Fruit fly (Drosophila melanogaster) whole organism, pupa: ENCODE measurements around the gene CG42487.
A peak's percentile ranks its signal among the peaks of the same experiment; 100 is the strongest.

Experiments
- CG10348 ChIP-seq: fragments of 200-800 bp; sonication (Bioruptor generic); IDR thresholded peaks from 2 replicates; pipeline ENCODE4 v1.3.6; 2022; ENCODE audit warnings: missing biosample characterization, missing genetic modification characterization
- CG12605 ChIP-seq: fragments of 200-800 bp; sonication (Bioruptor generic); IDR thresholded peaks from 2 replicates; pipeline ENCODE4 v1.3.6; 2022; ENCODE audit warnings: missing biosample characterization, missing genetic modification characterization
- CG13204 ChIP-seq: fragments of 200-800 bp; sonication (Bioruptor generic); optimal IDR thresholded peaks from 2 replicates; lab custom pipeline; 2018; ENCODE audit warnings: missing biosample characterization, mild to moderate bottlenecking, missing genetic modification characterization, moderate library complexity
- CG14655 ChIP-seq: fragments of 200-800 bp; sonication (Bioruptor generic); optimal IDR thresholded peaks from 3 replicates; lab custom pipeline; 2017; ENCODE audit warnings: mild to moderate bottlenecking, missing biosample characterization, missing genetic modification reagents, missing genetic modification characterization
- CG15710 ChIP-seq: fragments of 200-800 bp; sonication (Bioruptor generic); optimal IDR thresholded peaks from 2 replicates; lab custom pipeline; 2018; ENCODE audit warnings: missing biosample characterization, mild to moderate bottlenecking, missing genetic modification characterization, moderate library complexity
- CG17806 ChIP-seq: fragments of 200-800 bp; sonication (Bioruptor generic); optimal IDR thresholded peaks from 2 replicates; lab custom pipeline; 2018; ENCODE audit warnings: missing biosample characterization, mild to moderate bottlenecking, missing genetic modification characterization, moderate library complexity
- CG32121 ChIP-seq: fragments of 200-800 bp; sonication (Bioruptor generic); IDR thresholded peaks from 2 replicates; pipeline ENCODE4 v1.3.6; 2022; ENCODE audit warnings: missing biosample characterization, missing genetic modification characterization
- CG34367 ChIP-seq: fragments of 200-800 bp; sonication (Bioruptor generic); optimal IDR thresholded peaks from 2 replicates; lab custom pipeline; 2018; ENCODE audit warnings: missing biosample characterization, mild to moderate bottlenecking, missing genetic modification characterization
- CG4496 ChIP-seq: fragments of 200-800 bp; sonication (Bioruptor generic); IDR thresholded peaks from 3 replicates; pipeline ENCODE4 v1.3.6; 2022; ENCODE audit warnings: missing biosample characterization, missing genetic modification characterization
- CG8159 ChIP-seq: fragments of 200-800 bp; sonication (Bioruptor generic); optimal IDR thresholded peaks from 3 replicates; lab custom pipeline; 2018; ENCODE audit warnings: missing biosample characterization, mild to moderate bottlenecking, missing genetic modification characterization, moderate library complexity
- CG8301 ChIP-seq: fragments of 200-800 bp; sonication (Bioruptor generic); optimal IDR thresholded peaks from 2 replicates; lab custom pipeline; 2018; ENCODE audit warnings: missing biosample characterization, mild to moderate bottlenecking, missing genetic modification characterization
- CG9948 ChIP-seq: fragments of 200-800 bp; sonication (Bioruptor generic); optimal IDR thresholded peaks from 2 replicates; lab custom pipeline; 2018; ENCODE audit warnings: missing biosample characterization, mild to moderate bottlenecking, missing genetic modification characterization, moderate library complexity
- D1 ChIP-seq: fragments of 200-800 bp; sonication (Bioruptor generic); optimal IDR thresholded peaks from 2 replicates; lab custom pipeline; 2018; ENCODE audit warnings: missing biosample characterization, mild to moderate bottlenecking, missing genetic modification characterization, moderate library complexity
- EcR ChIP-seq: fragments of 200-800 bp; sonication (Bioruptor generic); optimal IDR thresholded peaks from 3 replicates; lab custom pipeline; 2019; ENCODE audit warnings: missing biosample characterization, missing genetic modification characterization, mild to moderate bottlenecking, moderate library complexity, missing genetic modification reagents
- Ets98B ChIP-seq: fragments of 200-800 bp; sonication (Bioruptor generic); IDR thresholded peaks from 2 replicates; pipeline ENCODE4 v1.3.6; 2022; ENCODE audit warnings: missing biosample characterization, missing genetic modification characterization
- Pif1A ChIP-seq: fragments of 200-800 bp; sonication (Bioruptor generic); optimal IDR thresholded peaks from 3 replicates; lab custom pipeline; 2016; ENCODE audit warnings: missing biosample characterization, missing genetic modification characterization
- Pif1B ChIP-seq: fragments of 200-800 bp; sonication (Bioruptor generic); optimal IDR thresholded peaks from 3 replicates; lab custom pipeline; 2016; ENCODE audit warnings: missing biosample characterization, missing genetic modification characterization
- Snoo ChIP-seq: fragments of 200-800 bp; sonication (Bioruptor generic); optimal IDR thresholded peaks from 3 replicates; lab custom pipeline; 2017; ENCODE audit warnings: missing biosample characterization, mild to moderate bottlenecking, missing genetic modification characterization, inconsistent platforms
- fd96Ca ChIP-seq: fragments of 200-800 bp; sonication (Bioruptor generic); IDR thresholded peaks from 3 replicates; pipeline ENCODE4 v1.3.6; 2022; ENCODE audit warnings: missing biosample characterization, missing genetic modification characterization
- gl ChIP-seq: fragments of 200-800 bp; sonication (Bioruptor generic); optimal IDR thresholded peaks from 2 replicates; lab custom pipeline; 2018; ENCODE audit warnings: missing biosample characterization, mild to moderate bottlenecking, missing genetic modification characterization
- rn ChIP-seq: fragments of 200-800 bp; sonication (Bioruptor generic); IDR thresholded peaks from 2 replicates; pipeline ENCODE4 v1.3.6; 2022; ENCODE audit warnings: missing biosample characterization, missing genetic modification characterization

CG42487 gene

dm6 chr3R:27926738-27927215 is 32.3 kb downstream of the CG42487 start:
- TF ChIP-seq fd96Ca (GFP tag; lab: Robert Waterston, UW) (no peak), Ets98B (no peak), EcR (GFP tag; lab: Kevin White, UChicago) (peak; percentile 62)

- TF ChIP-seq fd96Ca (GFP tag; lab: Robert Waterston, UW) (no peak), Ets98B (no peak; the same call in 1 of the 2 replicates), CG10348 (no peak), gl (tag; lab: Kevin White, UChicago) (no peak), EcR (GFP tag; lab: Kevin White, UChicago) (peak; percentile 42), D1 (tag; lab: Kevin White, UChicago) (no peak), Snoo (tag; lab: Kevin White, UChicago) (no peak), CG15710 (peak; percentile 10), CG9948 (no peak), CG12605 (GFP tag; lab: Robert Waterston, UW) (no peak), CG14655 (peak; percentile 42), CG8159 (tag; lab: Kevin White, UChicago) (peak; percentile 44), CG17806 (tag; lab: Kevin White, UChicago) (no peak), CG32121 (GFP tag; lab: Robert Waterston, UW) (no peak; the same call in 1 of the 2 replicates), rn (GFP tag; lab: Robert Waterston, UW) (0 out of 2 replicates have a peak, but pooled peaks have one; percentile 24), Pif1B (no peak), CG4496 (GFP tag; lab: Robert Waterston, UW) (peak; percentile 6; the same call in 1 of the 3 replicates), Pif1A (GFP tag; lab: Kevin White, UChicago) (no peak), CG13204 (no peak), CG34367 (no peak), CG8301 (tag; lab: Kevin White, UChicago) (peak; percentile 5)
Observed at dm6 chr3R:27925971-27926533, 33.0 kb downstream of the CG42487 start.

dm6 chr3R:27925000-27925970 is 33.8 kb downstream of the CG42487 start, which contains the start of gene mino:
Gene mino (plus strand): TSS chr3R:27925191.
- TF ChIP-seq CG4496 (GFP tag; lab: Robert Waterston, UW) (no peak), D1 (tag; lab: Kevin White, UChicago) (no peak), Pif1B (peak; percentile 23), Pif1A (GFP tag; lab: Kevin White, UChicago) (peak; percentile 27), fd96Ca (GFP tag; lab: Robert Waterston, UW) (no peak), CG32121 (GFP tag; lab: Robert Waterston, UW) (peak; percentile 45; the same call in 1 of the 2 replicates), Ets98B (peak; percentile 25; the same call in 1 of the 2 replicates), gl (tag; lab: Kevin White, UChicago) (peak; percentile 79), CG13204 (peak; percentile 95), CG9948 (no peak), CG12605 (GFP tag; lab: Robert Waterston, UW) (peak; percentile 28)

dm6 chr3R:27922673-27923175 is 36.3 kb downstream of the CG42487 start, which contains the start of gene RpL4:
Gene RpL4 (plus strand): TSS chr3R:27922821.
- TF ChIP-seq CG9948 = peak; percentile 3
- TF ChIP-seq EcR (GFP tag; lab: Kevin White, UChicago) = no peak
- peak; percentile 59 for TF ChIP-seq Ets98B
- peak; percentile 40 for TF ChIP-seq Pif1B
- TF ChIP-seq CG8159 (tag; lab: Kevin White, UChicago) = peak; percentile 47
- peak; percentile 8 for TF ChIP-seq gl (tag; lab: Kevin White, UChicago)
- peak; percentile 62; the same call in 1 of the 2 replicates for TF ChIP-seq rn (GFP tag; lab: Robert Waterston, UW)
- no peak for TF ChIP-seq D1 (tag; lab: Kevin White, UChicago)
- peak; percentile 92 for TF ChIP-seq Snoo (tag; lab: Kevin White, UChicago)
- TF ChIP-seq CG32121 (GFP tag; lab: Robert Waterston, UW) = 0 out of 2 replicates have a peak, but pooled peaks have one; percentile 40
- TF ChIP-seq CG14655 = no peak
- no peak for TF ChIP-seq CG8301 (tag; lab: Kevin White, UChicago)
- no peak for TF ChIP-seq CG10348
- peak; percentile 85 for TF ChIP-seq CG4496 (GFP tag; lab: Robert Waterston, UW)
- peak; percentile 67; the same call in 1 of the 2 replicates for TF ChIP-seq CG12605 (GFP tag; lab: Robert Waterston, UW)
- TF ChIP-seq CG34367 = peak; percentile 80
- no peak for TF ChIP-seq CG13204
- peak; percentile 65 for TF ChIP-seq CG15710
- no peak for TF ChIP-seq CG17806 (tag; lab: Kevin White, UChicago)
- TF ChIP-seq fd96Ca (GFP tag; lab: Robert Waterston, UW) = peak; percentile 6; the same call in 1 of the 3 replicates
- peak; percentile 76 for TF ChIP-seq Pif1A (GFP tag; lab: Kevin White, UChicago)
